Fruit fly (Drosophila melanogaster): ENCODE measurements around the gene Herp.

Herp gene

DNA sequence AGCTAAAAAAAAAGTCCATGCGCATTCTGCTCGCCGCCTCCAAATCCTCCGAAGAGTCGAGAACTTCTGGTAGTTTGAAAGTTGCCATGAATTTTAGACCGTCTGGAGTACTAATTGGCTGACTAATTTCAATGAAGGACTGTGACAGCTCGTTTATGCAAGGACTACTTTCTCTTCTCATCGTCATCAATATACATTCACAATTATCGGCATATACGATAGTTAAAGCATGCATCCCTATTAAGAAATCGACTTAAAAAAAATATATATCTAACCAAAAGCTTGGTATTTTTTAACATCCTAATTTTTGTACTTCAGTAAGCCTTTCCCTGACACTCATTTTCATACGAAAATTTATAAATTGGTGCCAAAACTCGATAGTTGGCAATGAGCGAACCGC is 40.3 kb upstream of the Herp start, which contains the start of gene CG14537:
CG14537 (plus strand) TSS at position 301 of the 400 bp plus-strand sequence.
- no peak for TF ChIP-seq ems (GFP tag; optimal IDR thresholded peaks at IDR 0.05)
- no peak for TF ChIP-seq Fer1 (GFP tag; optimal IDR thresholded peaks at IDR 0.05)
- no peak for TF ChIP-seq ac (GFP tag; optimal IDR thresholded peaks at IDR 0.05)
- no peak for TF ChIP-seq CG13424 (tag; optimal IDR thresholded peaks at IDR 0.05)
- TF ChIP-seq gem (tag; optimal IDR thresholded peaks at IDR 0.05): no peak
- TF ChIP-seq CG14050 (GFP tag; IDR thresholded peaks at IDR 0.05): no peak
- TF ChIP-seq ttk (GFP tag; IDR thresholded peaks at IDR 0.05): no peak

dm6 chr2L:7838024-7838423 is 38.2 kb upstream of the Herp start:
- TF ChIP-seq Gsc (GFP tag; IDR thresholded peaks at IDR 0.05): no peak
- no peak for TF ChIP-seq Hand (GFP tag; optimal IDR thresholded peaks at IDR 0.05)
- no peak for TF ChIP-seq CG2129 (GFP tag; IDR thresholded peaks at IDR 0.05; ENCODE audit: partially characterized antibody)
- peak; percentile 19 for TF ChIP-seq Med (GFP tag)
- 0 out of 2 replicates have a peak, but pooled peaks have one; percentile 18 for TF ChIP-seq Ptx1 (GFP tag; IDR thresholded peaks at IDR 0.05)
- TF ChIP-seq CG18599 (GFP tag; optimal IDR thresholded peaks at IDR 0.05): peak; percentile 18
- 0 out of 2 replicates have a peak, but pooled peaks have one; percentile 25 for TF ChIP-seq sisA (GFP tag; IDR thresholded peaks at IDR 0.05)
- TF ChIP-seq bsh (GFP tag; optimal IDR thresholded peaks at IDR 0.05): no peak
- TF ChIP-seq E2f2 (GFP tag; IDR thresholded peaks at IDR 0.05): no peak
- TF ChIP-seq CG12659 (GFP tag; optimal IDR thresholded peaks at IDR 0.05): peak; percentile 15
- no peak for TF ChIP-seq gsb (GFP tag; IDR thresholded peaks at IDR 0.05)
- TF ChIP-seq br (optimal IDR thresholded peaks at IDR 0.05): no peak
- TF ChIP-seq Myb (GFP tag; optimal IDR thresholded peaks at IDR 0.05): no peak
- no peak for TF ChIP-seq usp (GFP tag; optimal IDR thresholded peaks at IDR 0.05)
- no peak for TF ChIP-seq CG13287 (GFP tag; IDR thresholded peaks at IDR 0.05; ENCODE audit: partially characterized antibody)
- no peak for TF ChIP-seq CG15073 (GFP tag; optimal IDR thresholded peaks at IDR 0.05)
- TF ChIP-seq Fer1 (GFP tag; optimal IDR thresholded peaks at IDR 0.05): peak; percentile 4
- TF ChIP-seq lmd (GFP tag; IDR thresholded peaks at IDR 0.05): peak; percentile 34; the same call in 1 of the 2 replicates
- no peak for TF ChIP-seq ci (GFP tag; IDR thresholded peaks at IDR 0.05)
- TF ChIP-seq slbo (GFP tag; IDR thresholded peaks at IDR 0.05): 0 out of 2 replicates have a peak, but pooled peaks have one; percentile 35
- TF ChIP-seq gsb-n (tag; optimal IDR thresholded peaks at IDR 0.05): no peak
- TF ChIP-seq tap (tag; optimal IDR thresholded peaks at IDR 0.05): no peak
- peak; percentile 29 for TF ChIP-seq CG10209 (GFP tag; optimal IDR thresholded peaks at IDR 0.05)
- TF ChIP-seq tin (GFP tag; optimal IDR thresholded peaks at IDR 0.05): no peak
- no peak for TF ChIP-seq Trl (optimal IDR thresholded peaks at IDR 0.05)
- no peak for TF ChIP-seq Trl (GFP tag; optimal IDR thresholded peaks at IDR 0.05)
- TF ChIP-seq fru (optimal IDR thresholded peaks at IDR 0.05): no peak
- no peak for TF ChIP-seq D (optimal IDR thresholded peaks at IDR 0.05)
- no peak for TF ChIP-seq D (GFP tag; optimal IDR thresholded peaks at IDR 0.05)
- no peak for TF ChIP-seq nerfin-1 (tag; optimal IDR thresholded peaks at IDR 0.05)
- no peak for TF ChIP-seq prd (optimal IDR thresholded peaks at IDR 0.05)
- TF ChIP-seq prd (GFP tag; IDR thresholded peaks at IDR 0.05): no peak
- no peak for TF ChIP-seq pho (GFP tag; optimal IDR thresholded peaks at IDR 0.05)
- TF ChIP-seq org-1 (GFP tag; optimal IDR thresholded peaks at IDR 0.05): peak; percentile 10
- no peak for TF ChIP-seq gfzf (GFP tag; optimal IDR thresholded peaks at IDR 0.05)
- no peak for TF ChIP-seq ftz-f1 (GFP tag; optimal IDR thresholded peaks at IDR 0.05)
- TF ChIP-seq trh (GFP tag; optimal IDR thresholded peaks at IDR 0.05): no peak
- TF ChIP-seq CG14050 (GFP tag; IDR thresholded peaks at IDR 0.05): no peak
- no peak for TF ChIP-seq Tbp (GFP tag; optimal IDR thresholded peaks at IDR 0.05)
- TF ChIP-seq CG7556 (GFP tag; optimal IDR thresholded peaks at IDR 0.05): peak; percentile 57
- TF ChIP-seq ken (GFP tag; IDR thresholded peaks at IDR 0.05): no peak
- no peak for TF ChIP-seq CG34224 (GFP tag; IDR thresholded peaks at IDR 0.05; ENCODE audit: partially characterized antibody)
- TF ChIP-seq CG10462 (GFP tag; optimal IDR thresholded peaks at IDR 0.05): no peak
- no peak for TF ChIP-seq cad (GFP tag; optimal IDR thresholded peaks at IDR 0.05)
- TF ChIP-seq row (GFP tag; IDR thresholded peaks at IDR 0.05): peak; percentile 41; the same call in 1 of the 3 replicates
- TF ChIP-seq CG13424 (tag; optimal IDR thresholded peaks at IDR 0.05): peak; percentile 22
- no peak for TF ChIP-seq sens (GFP tag)
- TF ChIP-seq Six4 (GFP tag; optimal IDR thresholded peaks at IDR 0.05): no peak
